Worm (Caenorhabditis elegans) whole organism, L1 larva: Measurements from ENCODE around the gene inpp-4B.

ENCODE experiments used
- C16A3.4 ChIP-seq: fragments of 150-350 bp; optimal IDR thresholded peaks from 2 replicates; lab custom pipeline; 2014; ENCODE audit warnings: missing biosample characterization, missing genetic modification characterization
- C34B4.2 ChIP-seq: sonication (generic microtip); optimal IDR thresholded peaks from 2 replicates; lab custom pipeline; 2017; ENCODE audit warnings: mild to moderate bottlenecking, missing genetic modification characterization, missing compliant biosample characterization
- Y116A8C.19 ChIP-seq: sonication (generic microtip); optimal IDR thresholded peaks from 2 replicates; lab custom pipeline; 2016; ENCODE audit warnings: missing compliant biosample characterization, missing genetic modification characterization, borderline replicate concordance
- aly-2 ChIP-seq: fragments of 150-350 bp; optimal IDR thresholded peaks from 2 replicates; lab custom pipeline; 2014; ENCODE audit warnings: missing biosample characterization, missing genetic modification characterization
- ama-1 ChIP-seq: fragments of 150-350 bp; optimal IDR thresholded peaks from 2 replicates; lab custom pipeline; 2014
- blmp-1 ChIP-seq: fragments of 150-350 bp; optimal IDR thresholded peaks from 2 replicates; lab custom pipeline; 2014; ENCODE audit warnings: missing biosample characterization, missing genetic modification characterization
- ceh-8 ChIP-seq: fragments of 200-800 bp; sonication (Bioruptor generic); optimal IDR thresholded peaks from 2 replicates; lab custom pipeline; 2018; ENCODE audit warnings: mild to moderate bottlenecking, missing genetic modification characterization, moderate library complexity, missing compliant biosample characterization
- ceh-90 ChIP-seq: sonication (generic microtip); optimal IDR thresholded peaks from 2 replicates; lab custom pipeline; 2016; ENCODE audit warnings: missing genetic modification characterization, missing compliant biosample characterization
- dpl-1 ChIP-seq, 3 experiments: fragments of 150-350 bp in 2 of 3; sonication (generic microtip) in 1 of 3; optimal IDR thresholded peaks; 2 replicates each; lab custom pipeline; 2014 to 2017; ENCODE audit warnings: missing biosample characterization in 3 of 3, missing genetic modification characterization in 3 of 3, missing genetic modification reagents in 3 of 3
- dsc-1 ChIP-seq: sonication (generic microtip); optimal IDR thresholded peaks from 2 replicates; lab custom pipeline; 2016; ENCODE audit warnings: mild to moderate bottlenecking, missing genetic modification characterization, missing compliant biosample characterization
- efl-1 ChIP-seq, 4 experiments: fragments of 150-350 bp; optimal IDR thresholded peaks in 3 of 4; peaks in 1 of 4; 1 replicate in 1 of 4; 2 replicates in 3 of 4; lab custom pipeline; 2014; ENCODE audit warnings: missing biosample characterization in 2 of 4, missing genetic modification characterization in 2 of 4, missing genetic modification reagents in 2 of 4
- egl-13 ChIP-seq: sonication (generic microtip); optimal IDR thresholded peaks from 2 replicates; lab custom pipeline; 2016; ENCODE audit warnings: missing genotype, missing genetic modification reagents, missing genetic modification characterization, missing compliant biosample characterization
- egl-27 ChIP-seq, 2 experiments: fragments of 150-350 bp in 1 of 2; sonication (generic microtip); optimal IDR thresholded peaks; 3 replicates each; lab custom pipeline; 2017 to 2018; ENCODE audit warnings: missing biosample characterization in 2 of 2, missing genetic modification characterization in 2 of 2, missing genetic modification reagents in 2 of 2
- elt-2 ChIP-seq: sonication (generic microtip); optimal IDR thresholded peaks from 2 replicates; lab custom pipeline; 2016; ENCODE audit warnings: missing genetic modification characterization, mild to moderate bottlenecking, inconsistent platforms, missing compliant biosample characterization, missing genetic modification reagents
- fkh-10 ChIP-seq: sonication (generic microtip); optimal IDR thresholded peaks from 2 replicates; lab custom pipeline; 2017; ENCODE audit warnings: missing biosample characterization, missing genetic modification reagents, missing genetic modification characterization
- fkh-4 ChIP-seq: sonication (generic microtip); optimal IDR thresholded peaks from 2 replicates; lab custom pipeline; 2016; ENCODE audit warnings: missing compliant biosample characterization, missing genetic modification characterization, borderline replicate concordance
- fkh-8 ChIP-seq: sonication (generic microtip); optimal IDR thresholded peaks from 2 replicates; lab custom pipeline; 2016; ENCODE audit warnings: mild to moderate bottlenecking, missing genetic modification characterization, missing compliant biosample characterization
- hpl-2 ChIP-seq: fragments of 150-350 bp; optimal IDR thresholded peaks from 2 replicates; lab custom pipeline; 2014; ENCODE audit warnings: missing biosample characterization, missing genetic modification reagents, missing genetic modification characterization
- irx-1 ChIP-seq: sonication (generic microtip); optimal IDR thresholded peaks from 2 replicates; lab custom pipeline; 2016; ENCODE audit warnings: missing genetic modification characterization, missing compliant biosample characterization
- jun-1 ChIP-seq: fragments of 150-350 bp; optimal IDR thresholded peaks from 2 replicates; lab custom pipeline; 2014; ENCODE audit warnings: missing biosample characterization, missing genetic modification reagents, missing genetic modification characterization
- lin-15B ChIP-seq: fragments of 150-350 bp; sonication (generic microtip); optimal IDR thresholded peaks from 3 replicates; lab custom pipeline; 2014; ENCODE audit warnings: missing biosample characterization, missing genetic modification characterization
- lin-35 ChIP-seq, 2 experiments: fragments of 150-350 bp; optimal IDR thresholded peaks; 2 replicates each; lab custom pipeline; 2014; ENCODE audit warnings: missing biosample characterization in 2 of 2, missing genetic modification characterization in 2 of 2, missing genetic modification reagents in 2 of 2
- lir-3 ChIP-seq: sonication (generic microtip); optimal IDR thresholded peaks from 2 replicates; lab custom pipeline; 2016; ENCODE audit warnings: mild to moderate bottlenecking, missing genetic modification characterization, moderate library complexity, missing compliant biosample characterization; ENCODE audit not compliant: poor library complexity
- lsy-2 ChIP-seq, 2 experiments: fragments of 150-350 bp; optimal IDR thresholded peaks; 2 replicates each; lab custom pipeline; 2014; ENCODE audit warnings: missing biosample characterization in 2 of 2, missing genetic modification characterization in 2 of 2
- mdl-1 ChIP-seq, 2 experiments: fragments of 150-350 bp; optimal IDR thresholded peaks; 2 replicates each; lab custom pipeline; 2014 to 2017; ENCODE audit warnings: missing biosample characterization in 2 of 2, missing genetic modification characterization in 2 of 2, inconsistent platforms in 1 of 2
- mef-2 ChIP-seq: fragments of 150-350 bp; optimal IDR thresholded peaks from 2 replicates; lab custom pipeline; 2014; ENCODE audit warnings: missing biosample characterization, missing genetic modification characterization
- mep-1 ChIP-seq: fragments of 150-350 bp; optimal IDR thresholded peaks from 2 replicates; lab custom pipeline; 2014; ENCODE audit warnings: missing biosample characterization, missing genetic modification characterization
- nhr-11 ChIP-seq: fragments of 150-350 bp; optimal IDR thresholded peaks from 2 replicates; lab custom pipeline; 2014; ENCODE audit warnings: missing biosample characterization, missing genetic modification characterization
- nhr-237 ChIP-seq: fragments of 150-350 bp; optimal IDR thresholded peaks from 2 replicates; lab custom pipeline; 2014; ENCODE audit warnings: missing biosample characterization, missing genetic modification characterization
- nhr-28 ChIP-seq: fragments of 150-350 bp; optimal IDR thresholded peaks from 2 replicates; lab custom pipeline; 2014; ENCODE audit warnings: missing biosample characterization, missing genetic modification characterization
- nhr-47 ChIP-seq: sonication (generic microtip); optimal IDR thresholded peaks from 2 replicates; lab custom pipeline; 2016; ENCODE audit warnings: mild to moderate bottlenecking, missing genetic modification characterization, moderate library complexity, missing compliant biosample characterization
- nhr-71 ChIP-seq: sonication (generic microtip); optimal IDR thresholded peaks from 2 replicates; lab custom pipeline; 2016; ENCODE audit warnings: mild to moderate bottlenecking, missing genetic modification characterization, moderate library complexity, missing compliant biosample characterization
- nhr-76 ChIP-seq: sonication (generic microtip); optimal IDR thresholded peaks from 2 replicates; lab custom pipeline; 2017; ENCODE audit warnings: missing biosample characterization, missing genetic modification characterization
- nhr-77 ChIP-seq: fragments of 150-350 bp; optimal IDR thresholded peaks from 2 replicates; lab custom pipeline; 2014; ENCODE audit warnings: missing biosample characterization, missing genetic modification characterization
- nhr-85 ChIP-seq: sonication (generic microtip); peaks from one replicate; lab custom pipeline; 2016; ENCODE audit warnings: missing genetic modification characterization, inconsistent platforms, missing compliant biosample characterization
- nhr-90 ChIP-seq: sonication (generic microtip); optimal IDR thresholded peaks from 2 replicates; lab custom pipeline; 2016; ENCODE audit warnings: mild to moderate bottlenecking, missing genetic modification characterization, missing compliant biosample characterization; ENCODE audit not compliant: poor library complexity
- pag-3 ChIP-seq: sonication (generic microtip); optimal IDR thresholded peaks from 2 replicates; lab custom pipeline; 2017; ENCODE audit warnings: missing genetic modification characterization, mild to moderate bottlenecking, missing compliant biosample characterization, antibody characterized with exemption, borderline replicate concordance; ENCODE audit not compliant: insufficient read depth
- pax-3 ChIP-seq: fragments of 200-800 bp; sonication (Bioruptor generic); optimal IDR thresholded peaks from 2 replicates; lab custom pipeline; 2018; ENCODE audit warnings: mild to moderate bottlenecking, missing genetic modification characterization, moderate library complexity, missing compliant biosample characterization
- pqm-1 ChIP-seq: sonication (generic microtip); optimal IDR thresholded peaks from 3 replicates; lab custom pipeline; 2017; ENCODE audit warnings: missing biosample characterization, missing genetic modification characterization
- rnt-1 ChIP-seq: sonication (generic microtip); optimal IDR thresholded peaks from 2 replicates; lab custom pipeline; 2016; ENCODE audit warnings: mild to moderate bottlenecking, missing genetic modification characterization, moderate library complexity, missing compliant biosample characterization
- snpc-4 ChIP-seq: fragments of 150-350 bp; optimal IDR thresholded peaks from 2 replicates; lab custom pipeline; 2014; ENCODE audit warnings: missing biosample characterization, missing genetic modification characterization
- snu-23 ChIP-seq: sonication (generic microtip); optimal IDR thresholded peaks from 2 replicates; lab custom pipeline; 2016; ENCODE audit warnings: missing genetic modification characterization, missing compliant biosample characterization
- sox-4 ChIP-seq: sonication (generic microtip); optimal IDR thresholded peaks from 2 replicates; lab custom pipeline; 2016; ENCODE audit warnings: missing genetic modification characterization, missing compliant biosample characterization
- swsn-7 ChIP-seq: sonication (generic microtip); optimal IDR thresholded peaks from 2 replicates; lab custom pipeline; 2016; ENCODE audit warnings: missing genetic modification characterization, missing compliant biosample characterization
- unc-130 ChIP-seq: fragments of 150-350 bp; optimal IDR thresholded peaks from 2 replicates; lab custom pipeline; 2017; ENCODE audit warnings: missing biosample characterization, missing genetic modification characterization, inconsistent platforms
- unc-86 ChIP-seq: sonication (generic microtip); optimal IDR thresholded peaks from 2 replicates; lab custom pipeline; 2016; ENCODE audit warnings: missing genetic modification characterization, missing compliant biosample characterization
- unc-98 ChIP-seq: fragments of 200-800 bp; sonication (Bioruptor generic); IDR thresholded peaks from 2 replicates; pipeline ENCODE4 v1.3.6; 2022; ENCODE audit warnings: missing genetic modification characterization, missing compliant biosample characterization
- zag-1 ChIP-seq: fragments of 150-350 bp; optimal IDR thresholded peaks from 2 replicates; lab custom pipeline; 2014; ENCODE audit warnings: missing biosample characterization, missing genetic modification characterization

inpp-4B gene

ce11 chrIII:10218587-10218986, 48.1 kb downstream of the inpp-4B start, which contains the start of the genes rde-4 and cox-14 (continued):
- TF ChIP-seq jun-1 = peak; percentile 50
- peak; percentile 81 for TF ChIP-seq C16A3.4 (tag; lab: Kevin White, UChicago)
- no peak for TF ChIP-seq Y116A8C.19 (tag; lab: Kevin White, UChicago)
- peak; percentile 16 for TF ChIP-seq fkh-10 (GFP tag; lab: Kevin White, UChicago)
- no peak for TF ChIP-seq egl-27 (tag; optimal IDR thresholded peaks at IDR 0.05; lab: Kevin White, UChicago)
- TF ChIP-seq mdl-1 (tag; optimal IDR thresholded peaks at IDR 0.05; lab: Kevin White, UChicago) = peak in 1 of 2 experiments; percentile 76
- peak; percentile 16 for TF ChIP-seq ceh-90 (tag; lab: Kevin White, UChicago)
- no peak for TF ChIP-seq C34B4.2 (tag; lab: Kevin White, UChicago)
- peak; percentile 60 for TF ChIP-seq unc-86 (tag; lab: Kevin White, UChicago)
- TF ChIP-seq aly-2 (tag; lab: Kevin White, UChicago) = peak; percentile 27
- peak; percentile 46 for TF ChIP-seq snpc-4 (tag; lab: Kevin White, UChicago)
- TF ChIP-seq egl-13 (tag; lab: Kevin White, UChicago) = peak; percentile 71
- peak; percentile 88 for TF ChIP-seq nhr-47 (tag; lab: Kevin White, UChicago)
- peak; percentile 89 for TF ChIP-seq lin-15B
- peak; percentile 90 for TF ChIP-seq blmp-1 (tag; lab: Kevin White, UChicago)
- peak; percentile 31 for TF ChIP-seq elt-2 (tag; lab: Kevin White, UChicago)
- TF ChIP-seq lin-35 (GFP tag; optimal IDR thresholded peaks at IDR 0.05; lab: Kevin White, UChicago) = peak; percentile 91 to 94
- peak; percentile 66 for TF ChIP-seq irx-1 (tag; lab: Kevin White, UChicago)
- TF ChIP-seq nhr-77 = no peak
- peak; percentile 35 for TF ChIP-seq nhr-11
- TF ChIP-seq fkh-8 (tag; lab: Kevin White, UChicago) = no peak
- peak; percentile 85 for TF ChIP-seq swsn-7 (tag; lab: Kevin White, UChicago)
- no peak for TF ChIP-seq fkh-4 (tag; lab: Kevin White, UChicago)
- peak; percentile 77 for TF ChIP-seq nhr-90 (tag; lab: Kevin White, UChicago)
- TF ChIP-seq sox-4 (tag; lab: Kevin White, UChicago) = peak; percentile 56
- peak; percentile 94 for TF ChIP-seq mep-1 (tag; lab: Kevin White, UChicago)
- TF ChIP-seq unc-98 (GFP tag; lab: Robert Waterston, UW) = no peak
- peak; percentile 87 for TF ChIP-seq snu-23 (GFP tag; lab: Kevin White, UChicago)
- no peak for TF ChIP-seq zag-1 (tag; lab: Kevin White, UChicago)
- TF ChIP-seq ama-1 (lab: Kevin White, UChicago) = peak; percentile 58
- TF ChIP-seq nhr-71 (tag; lab: Kevin White, UChicago) = peak; percentile 88
- TF ChIP-seq nhr-76 (tag; lab: Kevin White, UChicago) = no peak
- TF ChIP-seq dpl-1 (GFP tag; optimal IDR thresholded peaks at IDR 0.05; lab: Kevin White, UChicago) = peak; percentile 84 to 93 (median 87)
- peak; percentile 16 for TF ChIP-seq pax-3 (tag; lab: Kevin White, UChicago)
- TF ChIP-seq dsc-1 (tag; lab: Kevin White, UChicago) = peak; percentile 78
- no peak for TF ChIP-seq nhr-28 (tag; lab: Kevin White, UChicago)
- peak; percentile 96 for TF ChIP-seq unc-130 (tag; lab: Kevin White, UChicago)
- TF ChIP-seq lsy-2 (tag; optimal IDR thresholded peaks at IDR 0.05; lab: Kevin White, UChicago) = peak; percentile 99
- no peak for TF ChIP-seq pqm-1 (tag; lab: Kevin White, UChicago)
- TF ChIP-seq, all 84 proteins: peak for 45

- peak; percentile 47 for TF ChIP-seq pag-3 (tag; lab: Kevin White, UChicago)
- TF ChIP-seq nhr-71 (tag; lab: Kevin White, UChicago) = peak; percentile 92
- peak in 1 of 2 experiments; percentile 24 for TF ChIP-seq egl-27 (tag; optimal IDR thresholded peaks at IDR 0.05; lab: Kevin White, UChicago)
- TF ChIP-seq lir-3 (tag; lab: Kevin White, UChicago) = peak; percentile 66
- TF ChIP-seq dpl-1 (GFP tag; optimal IDR thresholded peaks at IDR 0.05; lab: Kevin White, UChicago) = peak; percentile 41 to 60 (median 53)
- peak; percentile 12 for TF ChIP-seq nhr-237 (tag; lab: Kevin White, UChicago)
- TF ChIP-seq hpl-2 (GFP tag; lab: Kevin White, UChicago) = peak; percentile 77
- TF ChIP-seq rnt-1 (tag; lab: Kevin White, UChicago) = peak; percentile 85
- TF ChIP-seq snpc-4 (tag; lab: Kevin White, UChicago) = peak; percentile 30
- TF ChIP-seq nhr-85 = peak; percentile 94
- TF ChIP-seq irx-1 (tag; lab: Kevin White, UChicago) = peak; percentile 59
- peak; percentile 89 for TF ChIP-seq snu-23 (GFP tag; lab: Kevin White, UChicago)
- peak; percentile 65 for TF ChIP-seq C16A3.4 (tag; lab: Kevin White, UChicago)
- peak; percentile 28 to 94 for TF ChIP-seq mdl-1 (tag; optimal IDR thresholded peaks at IDR 0.05; lab: Kevin White, UChicago)
- peak; percentile 30 for TF ChIP-seq nhr-76 (tag; lab: Kevin White, UChicago)
- peak; percentile 34 for TF ChIP-seq mef-2 (tag; lab: Kevin White, UChicago)
- no peak for TF ChIP-seq pqm-1 (tag; lab: Kevin White, UChicago)
- no peak for TF ChIP-seq ceh-8 (GFP tag; lab: Kevin White, UChicago)
- TF ChIP-seq lin-35 (GFP tag; optimal IDR thresholded peaks at IDR 0.05; lab: Kevin White, UChicago) = peak; percentile 69 to 82
- TF ChIP-seq efl-1 (optimal IDR thresholded peaks at IDR 0.05; lab: Kevin White, UChicago) = peak; percentile 72 to 73
- TF ChIP-seq efl-1 (GFP tag; optimal IDR thresholded peaks at IDR 0.05 in 1 of 2; lab: Kevin White, UChicago) = peak; percentile 50 to 93
Measured at ce11 chrIII:10216585-10217278, 49.9 kb downstream of the inpp-4B start, which contains the start of gene cts-1. Gene cts-1 (minus strand): TSS chrIII:10216635.
